Worm (Caenorhabditis elegans): ENCODE measurements around the gene D1054.8.

D1054.8 gene

DNA sequence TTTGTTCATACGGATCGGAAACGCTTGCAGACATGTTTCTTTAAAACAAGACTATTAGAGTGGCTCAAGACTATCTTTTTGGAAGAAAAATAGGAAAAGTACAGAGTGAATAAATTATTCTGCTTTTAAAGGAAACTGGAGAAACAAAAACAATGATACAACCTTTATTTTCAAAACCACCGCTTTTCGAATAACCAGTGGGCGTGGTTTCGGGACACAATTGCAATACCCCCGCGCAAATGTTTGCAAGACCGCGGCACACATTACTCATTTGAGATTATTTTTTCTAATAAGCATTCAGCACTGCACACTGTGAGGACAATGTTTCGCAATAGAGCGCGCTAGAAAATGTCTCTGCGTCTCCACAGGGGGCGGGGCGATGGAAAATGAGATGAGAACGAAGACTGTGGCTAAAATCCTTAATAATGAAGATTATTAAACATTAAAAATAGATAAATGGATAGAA, 23.8 kb downstream of the D1054.8 start, which contains the start of gene plrg-1:
TSS of gene plrg-1 (minus strand) at position 51 of the 466 bp plus-strand sequence.
- TF ChIP-seq sea-2 (GFP tag; optimal IDR thresholded peaks at IDR 0.05) (no peak), ztf-11 (tag; optimal IDR thresholded peaks at IDR 0.05) (no peak), elt-3 (tag; optimal IDR thresholded peaks at IDR 0.05) (peak in 1 of 3 experiments; percentile 21), pha-4 (tag; optimal IDR thresholded peaks at IDR 0.05) (peak; percentile 92), egl-5 (tag; optimal IDR thresholded peaks at IDR 0.05) (peak; percentile 92), R02D3.7 (tag; optimal IDR thresholded peaks at IDR 0.05) (peak; percentile 74), nhr-77 (tag; optimal IDR thresholded peaks at IDR 0.05) (peak; percentile 17), jun-1 (tag; optimal IDR thresholded peaks at IDR 0.05) (peak; percentile 71), mml-1 (tag; optimal IDR thresholded peaks at IDR 0.05) (no peak), pqm-1 (tag; optimal IDR thresholded peaks at IDR 0.05) (peak; percentile 47), nhr-76 (tag; optimal IDR thresholded peaks at IDR 0.05) (peak; percentile 56), fkh-2 (tag; optimal IDR thresholded peaks at IDR 0.05) (no peak), zag-1 (tag; optimal IDR thresholded peaks at IDR 0.05) (peak; percentile 54), nhr-23 (tag; optimal IDR thresholded peaks at IDR 0.05) (peak; percentile 94), lin-15B (tag; optimal IDR thresholded peaks at IDR 0.05) (peak; percentile 92), nhr-43 (tag; optimal IDR thresholded peaks at IDR 0.05; ENCODE audit: poor library complexity, severe bottlenecking) (peak; percentile 96), fos-1 (tag; optimal IDR thresholded peaks at IDR 0.05) (no peak), nhr-28 (tag; optimal IDR thresholded peaks at IDR 0.05) (no peak), ceh-82 (tag; optimal IDR thresholded peaks at IDR 0.05) (peak; percentile 72), unc-62 (GFP tag; optimal IDR thresholded peaks at IDR 0.05) (peak; percentile 66), lin-39 (tag; optimal IDR thresholded peaks at IDR 0.05) (peak; percentile 89), ama-1 (optimal IDR thresholded peaks at IDR 0.05) (no peak), ceh-9 (tag; optimal IDR thresholded peaks at IDR 0.05) (no peak), skn-1 (tag; optimal IDR thresholded peaks at IDR 0.05) (peak; percentile 66), nhr-25 (tag; optimal IDR thresholded peaks at IDR 0.05) (peak; percentile 86), nfya-1 (tag; optimal IDR thresholded peaks at IDR 0.05; ENCODE audit: insufficient read depth) (peak; percentile 85), eor-1 (tag; optimal IDR thresholded peaks at IDR 0.05) (no peak), unc-39 (tag; optimal IDR thresholded peaks at IDR 0.05) (no peak), fkh-10 (GFP tag; optimal IDR thresholded peaks at IDR 0.05) (peak; percentile 29), ztf-4 (tag; optimal IDR thresholded peaks at IDR 0.05) (no peak), ZK546.5 (tag; optimal IDR thresholded peaks at IDR 0.05) (no peak), aly-2 (tag; optimal IDR thresholded peaks at IDR 0.05) (no peak), nhr-11 (tag; optimal IDR thresholded peaks at IDR 0.05) (no peak), elt-2 (tag; optimal IDR thresholded peaks at IDR 0.05) (peak; percentile 79), daf-12 (tag; optimal IDR thresholded peaks at IDR 0.05) (no peak), nhr-12 (tag; optimal IDR thresholded peaks at IDR 0.05) (no peak), lsy-12 (tag; optimal IDR thresholded peaks at IDR 0.05) (peak; percentile 82), nhr-237 (tag; optimal IDR thresholded peaks at IDR 0.05) (no peak), hmg-11 (tag; optimal IDR thresholded peaks at IDR 0.05) (peak; percentile 93), elt-1 (tag; optimal IDR thresholded peaks at IDR 0.05) (peak; percentile 52), tbx-2 (tag; optimal IDR thresholded peaks at IDR 0.05) (peak; percentile 60), nhr-67 (tag; optimal IDR thresholded peaks at IDR 0.05) (peak; percentile 36), egl-27 (tag; optimal IDR thresholded peaks at IDR 0.05) (peak; percentile 41), mdl-1 (tag; optimal IDR thresholded peaks at IDR 0.05) (peak; percentile 6), ceh-28 (tag; optimal IDR thresholded peaks at IDR 0.05) (peak; percentile 82), snpc-4 (tag; optimal IDR thresholded peaks at IDR 0.05) (peak; percentile 90), ceh-16 (tag; optimal IDR thresholded peaks at IDR 0.05) (no peak)

Data from whole organism, L3 larva.